Fruit fly (Drosophila melanogaster): ENCODE data around the gene CG31141.

DNA sequence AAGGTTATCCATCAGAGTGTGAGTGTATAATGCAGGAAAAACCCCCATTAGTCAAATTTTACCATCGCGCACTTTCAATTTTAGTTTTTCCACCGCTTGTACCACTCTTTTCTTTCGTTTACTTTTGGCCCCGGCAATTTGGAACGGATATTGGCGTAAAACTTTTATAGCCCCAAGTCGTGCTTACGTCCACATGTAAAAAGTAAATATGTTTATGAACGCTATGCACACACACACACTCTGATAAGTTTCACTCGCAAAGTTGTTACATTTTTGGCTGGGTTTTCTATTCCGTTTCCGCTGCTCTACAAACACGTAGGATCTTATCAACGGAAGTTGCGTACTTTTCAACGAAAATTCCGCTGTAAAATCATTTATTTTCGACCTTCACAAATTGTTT lies 46.4 kb upstream of the CG31141 start:
- no peak for TF ChIP-seq insv (optimal IDR thresholded peaks at IDR 0.05)
- no peak for TF ChIP-seq psq (optimal IDR thresholded peaks at IDR 0.05)
- TF ChIP-seq ttk (optimal IDR thresholded peaks at IDR 0.05) = no peak
